Fruit fly (Drosophila melanogaster): ENCODE results near the gene SH3PX1.

- TF ChIP-seq CG8478 (optimal IDR thresholded peaks at IDR 0.05) (no peak), CTCF (optimal IDR thresholded peaks at IDR 0.05) (no peak)
These were observed 8.0 kb downstream of the SH3PX1 start for dm6 chr3L:9705591-9705990.

All from S2 (cell line).